Worm (Caenorhabditis elegans): ENCODE measurements around the gene asp-17.

The asp-17 gene

ce11 chrV:19044753-19045152, 7.6 kb upstream of the asp-17 start, which contains the start of gene asp-15:
Gene asp-15, minus strand, starts transcription at chrV:19044853.
- TF ChIP-seq F16B12.6 (tag; optimal IDR thresholded peaks at IDR 0.05) (no peak), fkh-4 (tag; optimal IDR thresholded peaks at IDR 0.05; ENCODE audit: borderline replicate concordance) (no peak), xbp-1 (tag; optimal IDR thresholded peaks at IDR 0.05) (no peak), nhr-85 (tag) (no peak), nhr-20 (tag; optimal IDR thresholded peaks at IDR 0.05) (no peak), dpl-1 (GFP tag; optimal IDR thresholded peaks at IDR 0.05) (no peak)

DNA sequence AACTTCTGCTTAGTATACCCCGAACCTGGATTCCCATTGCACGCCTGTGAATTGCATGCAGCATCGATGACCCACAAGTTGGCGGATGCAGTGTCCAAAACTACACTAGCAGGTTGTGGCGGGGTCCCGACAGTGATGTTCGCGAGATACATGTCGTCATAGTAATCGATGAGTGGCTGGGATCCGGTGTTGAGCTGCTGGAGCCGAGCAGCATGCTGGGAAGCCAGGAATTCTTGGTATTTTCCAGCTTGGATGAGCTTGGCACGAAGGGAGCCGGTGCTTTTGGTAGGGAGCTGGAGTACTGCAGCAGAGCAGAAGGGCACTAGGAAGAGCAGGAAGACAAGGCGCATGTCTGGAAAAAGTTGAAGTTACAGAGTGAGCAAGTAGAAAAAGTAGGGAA, 5.1 kb upstream of the asp-17 start, which contains the start of gene asp-16:
Gene asp-16 (minus strand): TSS at position 350 of the 400 bp plus-strand sequence.
- TF ChIP-seq nhr-20 (tag; optimal IDR thresholded peaks at IDR 0.05) = no peak

ce11 chrV:19036061-19036460, 1.1 kb downstream of the asp-17 start:
- no peak for TF ChIP-seq ama-1 (optimal IDR thresholded peaks at IDR 0.05)

DNA sequence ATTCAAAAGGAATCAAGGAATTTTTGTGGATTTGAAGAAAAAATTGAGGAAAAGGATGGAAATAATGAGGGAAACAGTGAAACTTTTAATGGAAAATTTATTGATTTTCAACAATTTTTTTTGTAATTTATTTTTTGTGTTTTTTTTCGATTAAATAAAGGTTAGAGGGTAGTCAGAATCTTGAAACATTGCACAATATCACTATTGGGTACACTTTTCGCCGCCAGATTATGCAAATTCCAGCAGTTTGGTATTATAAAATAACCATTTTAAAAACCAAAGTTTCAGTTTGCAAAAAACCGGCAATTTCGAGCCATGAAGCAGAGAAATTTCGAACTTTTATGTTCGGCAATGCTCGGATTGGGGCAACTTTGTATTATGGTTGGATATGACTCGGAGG, 5.7 kb downstream of the asp-17 start, which contains the start of gene Y39B6A.27:
Gene Y39B6A.27 (plus strand): TSS at position 301 of the 400 bp plus-strand sequence.
- no peak for TF ChIP-seq lin-14 (GFP tag; optimal IDR thresholded peaks at IDR 0.05)
- no peak for TF ChIP-seq dsc-1 (tag; optimal IDR thresholded peaks at IDR 0.05)
- no peak for TF ChIP-seq ceh-88 (GFP tag; IDR thresholded peaks at IDR 0.05)
- TF ChIP-seq egl-27 (tag; optimal IDR thresholded peaks at IDR 0.05) = no peak
- no peak for TF ChIP-seq fos-1 (tag; optimal IDR thresholded peaks at IDR 0.05)
- TF ChIP-seq ets-5 (GFP tag; IDR thresholded peaks at IDR 0.05) = no peak
- TF ChIP-seq unc-86 (tag; optimal IDR thresholded peaks at IDR 0.05) = no peak
- no peak for TF ChIP-seq jun-1 (tag; optimal IDR thresholded peaks at IDR 0.05)
- TF ChIP-seq tlp-1 (tag; optimal IDR thresholded peaks at IDR 0.05) = no peak
- TF ChIP-seq grh-1 (GFP tag; IDR thresholded peaks at IDR 0.05) = no peak
- no peak for TF ChIP-seq lsy-2 (tag; optimal IDR thresholded peaks at IDR 0.05)
- no peak for TF ChIP-seq nhr-76 (tag; optimal IDR thresholded peaks at IDR 0.05)
- TF ChIP-seq nhr-11 (tag; optimal IDR thresholded peaks at IDR 0.05) = no peak

DNA sequence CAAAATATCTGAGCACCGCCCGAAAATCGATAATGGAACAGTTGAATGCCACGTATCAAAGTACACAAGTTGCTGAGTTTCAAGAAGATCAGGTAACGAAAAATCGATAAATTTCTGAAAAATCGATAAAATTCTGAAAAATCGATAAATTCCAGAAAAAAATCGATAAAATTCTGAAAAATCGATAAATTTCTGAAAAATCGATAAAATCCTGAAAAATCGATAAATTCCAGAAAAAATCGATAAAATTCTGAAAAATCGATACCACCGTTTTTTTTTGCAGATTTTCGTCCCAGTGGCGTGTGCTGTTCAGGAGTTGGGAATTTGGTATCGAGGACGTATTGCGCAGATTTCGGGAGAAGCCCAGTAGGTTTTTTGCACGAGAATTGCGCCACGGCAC, 9.8 kb downstream of the asp-17 start:
- TF ChIP-seq lin-39 (tag; optimal IDR thresholded peaks at IDR 0.05) = no peak
- no peak for TF ChIP-seq irx-1 (tag; optimal IDR thresholded peaks at IDR 0.05)
- TF ChIP-seq alr-1 (tag; optimal IDR thresholded peaks at IDR 0.05; ENCODE audit: borderline replicate concordance) = no peak
- TF ChIP-seq nhr-76 (tag; optimal IDR thresholded peaks at IDR 0.05) = no peak
- TF ChIP-seq hlh-4 (tag; optimal IDR thresholded peaks at IDR 0.05) = no peak
- TF ChIP-seq lsy-2 (tag; optimal IDR thresholded peaks at IDR 0.05) = no peak
- no peak for TF ChIP-seq xbp-1 (tag; optimal IDR thresholded peaks at IDR 0.05)
- TF ChIP-seq unc-62 (GFP tag; optimal IDR thresholded peaks at IDR 0.05) = no peak
- no peak for TF ChIP-seq nhr-71 (tag; optimal IDR thresholded peaks at IDR 0.05)
- TF ChIP-seq tbx-2 (tag; optimal IDR thresholded peaks at IDR 0.05) = no peak
- no peak for TF ChIP-seq nhr-47 (tag; optimal IDR thresholded peaks at IDR 0.05)
- TF ChIP-seq C16A3.4 (tag; optimal IDR thresholded peaks at IDR 0.05) = no peak
- TF ChIP-seq vab-15 (tag; optimal IDR thresholded peaks at IDR 0.05) = no peak
- TF ChIP-seq ceh-63 (GFP tag; optimal IDR thresholded peaks at IDR 0.05) = no peak
- TF ChIP-seq ceh-90 (tag; optimal IDR thresholded peaks at IDR 0.05) = no peak
- no peak for TF ChIP-seq zag-1 (tag; optimal IDR thresholded peaks at IDR 0.05)

DNA sequence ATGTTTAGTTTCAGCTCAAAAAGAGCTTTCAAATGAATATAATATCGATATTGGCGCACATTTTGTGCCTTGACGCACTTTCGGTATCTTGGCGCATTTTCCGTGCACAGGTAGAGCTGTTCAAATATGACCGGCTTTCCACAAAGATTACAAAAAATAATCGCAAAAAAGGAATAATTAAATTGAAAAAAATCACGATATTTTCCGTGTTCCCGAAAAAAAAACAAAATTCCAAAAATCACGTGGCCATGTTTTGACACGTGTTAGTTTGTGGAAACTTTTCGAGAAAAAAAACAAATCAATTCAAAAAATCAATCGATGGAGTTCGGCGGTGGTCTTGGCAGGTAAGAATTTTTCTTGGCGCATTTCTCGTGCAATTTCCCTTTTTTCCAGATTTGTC, 11.0 kb downstream of the asp-17 start, which contains the start of gene Y39B6A.25:
Gene Y39B6A.25 (plus strand): TSS at position 301 of the 400 bp plus-strand sequence.
- no peak for TF ChIP-seq efl-1 (optimal IDR thresholded peaks at IDR 0.05)
- peak in 1 of 2 experiments; percentile 78 for TF ChIP-seq efl-1 (GFP tag; optimal IDR thresholded peaks at IDR 0.05 in 1 of 2)
- TF ChIP-seq nhr-47 (tag; optimal IDR thresholded peaks at IDR 0.05) = no peak
- no peak for TF ChIP-seq nhr-11 (tag; optimal IDR thresholded peaks at IDR 0.05)
- no peak for TF ChIP-seq aha-1 (tag; optimal IDR thresholded peaks at IDR 0.05)
- no peak for TF ChIP-seq fos-1 (tag; optimal IDR thresholded peaks at IDR 0.05)
- no peak for TF ChIP-seq ets-5 (GFP tag; IDR thresholded peaks at IDR 0.05)
- no peak for TF ChIP-seq elt-2 (tag; optimal IDR thresholded peaks at IDR 0.05)
- TF ChIP-seq snpc-4 (tag; optimal IDR thresholded peaks at IDR 0.05) = no peak

Measured in whole organism, L1 larva.